Worm (Caenorhabditis elegans): ENCODE results near the gene dyf-17.
A peak's percentile ranks its signal among the peaks of the same experiment; 100 is the strongest.

Gene dyf-17

ce11 chrV:19133507-19133906, 6.2 kb downstream of the dyf-17 start, which contains the start of gene Y39B6A.10:
TSS of gene Y39B6A.10 (minus strand) at chrV:19133607.
- TF ChIP-seq ham-2 (GFP tag; optimal IDR thresholded peaks at IDR 0.05) (no peak), unc-62 (GFP tag; optimal IDR thresholded peaks at IDR 0.05) (no peak), snpc-4 (tag; optimal IDR thresholded peaks at IDR 0.05) (no peak), ceh-83 (GFP tag; optimal IDR thresholded peaks at IDR 0.05) (no peak), nhr-28 (tag; optimal IDR thresholded peaks at IDR 0.05) (no peak), hlh-1 (tag; optimal IDR thresholded peaks at IDR 0.05) (no peak)

DNA sequence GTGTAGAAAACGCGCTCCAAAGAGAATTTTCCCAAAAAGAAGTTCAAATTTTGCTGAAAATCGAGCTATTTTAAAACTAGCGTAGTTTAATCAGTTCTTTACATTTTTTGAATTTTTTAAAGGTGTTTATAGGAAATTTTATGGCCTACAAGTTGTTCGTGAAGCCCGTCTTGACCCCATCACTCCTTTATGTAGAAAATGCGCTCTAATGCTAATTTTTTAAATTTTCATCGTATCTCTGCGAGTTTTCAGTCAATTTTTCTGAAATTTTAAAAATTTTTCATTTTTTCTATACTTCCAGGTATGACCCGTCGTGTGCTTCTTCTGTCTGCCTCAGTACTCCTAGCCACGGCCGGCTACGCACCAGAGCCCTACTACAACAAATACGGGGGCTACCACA, 8.9 kb downstream of the dyf-17 start, which contains the start of gene Y39B6A.9:
TSS of gene Y39B6A.9 (plus strand) at position 301 of the 400 bp plus-strand sequence.
- TF ChIP-seq drap-1 (GFP tag; optimal IDR thresholded peaks at IDR 0.05) (no peak), snpc-4 (tag; optimal IDR thresholded peaks at IDR 0.05) (no peak), pha-4 (tag; optimal IDR thresholded peaks at IDR 0.05) (no peak), elt-1 (tag; optimal IDR thresholded peaks at IDR 0.05; ENCODE audit: borderline replicate concordance, insufficient read depth) (no peak), nhr-12 (tag; optimal IDR thresholded peaks at IDR 0.05) (no peak), nhr-28 (tag; optimal IDR thresholded peaks at IDR 0.05) (no peak), unc-39 (tag; optimal IDR thresholded peaks at IDR 0.05) (no peak), unc-120 (tag; optimal IDR thresholded peaks at IDR 0.05; ENCODE audit: poor library complexity, severe bottlenecking) (no peak), sptf-1 (tag; optimal IDR thresholded peaks at IDR 0.05) (no peak), mab-5 (tag; optimal IDR thresholded peaks at IDR 0.05) (no peak), sem-2 (GFP tag; optimal IDR thresholded peaks at IDR 0.05) (no peak), mls-2 (tag; optimal IDR thresholded peaks at IDR 0.05) (no peak), cnd-1 (tag; optimal IDR thresholded peaks at IDR 0.05) (no peak), lsy-2 (tag; optimal IDR thresholded peaks at IDR 0.05) (no peak)

- no peak for TF ChIP-seq nhr-2 (tag; optimal IDR thresholded peaks at IDR 0.05)
- no peak for TF ChIP-seq nhr-28 (tag; optimal IDR thresholded peaks at IDR 0.05)
- TF ChIP-seq hlh-1 (tag; optimal IDR thresholded peaks at IDR 0.05): no peak
- no peak for TF ChIP-seq unc-120 (tag; optimal IDR thresholded peaks at IDR 0.05; ENCODE audit: poor library complexity, severe bottlenecking)
- TF ChIP-seq unc-62 (GFP tag; optimal IDR thresholded peaks at IDR 0.05): no peak
- TF ChIP-seq M03D4.4 (tag; optimal IDR thresholded peaks at IDR 0.05): no peak
- TF ChIP-seq ceh-43 (GFP tag; optimal IDR thresholded peaks at IDR 0.05): no peak
- no peak for TF ChIP-seq sem-2 (GFP tag; optimal IDR thresholded peaks at IDR 0.05)
- no peak for TF ChIP-seq lin-32 (GFP tag; optimal IDR thresholded peaks at IDR 0.05)
- TF ChIP-seq lsy-2 (tag; optimal IDR thresholded peaks at IDR 0.05): no peak
- no peak for TF ChIP-seq unc-39 (tag; optimal IDR thresholded peaks at IDR 0.05)
- TF ChIP-seq mls-2 (tag; optimal IDR thresholded peaks at IDR 0.05): no peak
- no peak for TF ChIP-seq elt-3 (tag; optimal IDR thresholded peaks at IDR 0.05)
- TF ChIP-seq mep-1 (tag; optimal IDR thresholded peaks at IDR 0.05): no peak
- no peak for TF ChIP-seq flh-1 (GFP tag; optimal IDR thresholded peaks at IDR 0.05)
- TF ChIP-seq elt-1 (tag; optimal IDR thresholded peaks at IDR 0.05; ENCODE audit: borderline replicate concordance, insufficient read depth): no peak
- TF ChIP-seq drap-1 (GFP tag; optimal IDR thresholded peaks at IDR 0.05): no peak
- no peak for TF ChIP-seq zip-8 (tag; optimal IDR thresholded peaks at IDR 0.05)
- no peak for TF ChIP-seq ham-2 (GFP tag; optimal IDR thresholded peaks at IDR 0.05)
Observed at ce11 chrV:19140495-19140894, 13.2 kb downstream of the dyf-17 start, which contains the start of gene cpg-23. TSS of gene cpg-23 (plus strand) at chrV:19140795.

DNA sequence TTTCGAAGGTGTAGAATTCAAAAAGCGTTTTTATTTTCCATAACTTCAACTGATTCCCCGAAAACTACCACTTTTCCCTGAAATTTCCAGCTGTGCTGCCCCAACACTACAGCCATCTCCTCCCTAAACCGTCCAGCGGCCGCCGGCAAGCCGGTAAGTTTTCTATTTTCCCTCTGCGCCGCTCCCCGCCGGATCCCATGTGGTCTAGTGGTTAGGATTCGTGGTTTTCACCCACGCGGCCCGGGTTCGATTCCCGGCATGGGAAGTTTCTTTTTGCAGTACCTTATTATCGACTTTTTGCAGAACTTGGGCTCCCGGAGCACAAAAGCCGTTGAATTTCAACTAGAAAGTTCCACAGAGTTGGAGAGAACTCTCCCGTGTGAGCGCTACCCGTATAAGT, 15.3 kb downstream of the dyf-17 start:
- TF ChIP-seq hlh-1 (tag; optimal IDR thresholded peaks at IDR 0.05) (no peak), unc-62 (GFP tag; optimal IDR thresholded peaks at IDR 0.05) (no peak), bed-3 (GFP tag; optimal IDR thresholded peaks at IDR 0.05) (no peak), unc-120 (tag; optimal IDR thresholded peaks at IDR 0.05; ENCODE audit: poor library complexity, severe bottlenecking) (no peak), snpc-4 (tag; optimal IDR thresholded peaks at IDR 0.05) (no peak), zip-8 (tag; optimal IDR thresholded peaks at IDR 0.05) (no peak), ham-2 (GFP tag; optimal IDR thresholded peaks at IDR 0.05) (no peak), ces-1 (GFP tag; optimal IDR thresholded peaks at IDR 0.05) (no peak), nhr-237 (tag; optimal IDR thresholded peaks at IDR 0.05) (no peak), unc-39 (tag; optimal IDR thresholded peaks at IDR 0.05) (no peak), ceh-43 (GFP tag; optimal IDR thresholded peaks at IDR 0.05) (no peak), nhr-12 (tag; optimal IDR thresholded peaks at IDR 0.05) (no peak), lin-32 (GFP tag; optimal IDR thresholded peaks at IDR 0.05) (no peak), nhr-2 (tag; optimal IDR thresholded peaks at IDR 0.05) (no peak), elt-3 (tag; optimal IDR thresholded peaks at IDR 0.05) (no peak), lin-13 (tag; optimal IDR thresholded peaks at IDR 0.05) (no peak), ceh-39 (tag; optimal IDR thresholded peaks at IDR 0.05) (no peak)

DNA sequence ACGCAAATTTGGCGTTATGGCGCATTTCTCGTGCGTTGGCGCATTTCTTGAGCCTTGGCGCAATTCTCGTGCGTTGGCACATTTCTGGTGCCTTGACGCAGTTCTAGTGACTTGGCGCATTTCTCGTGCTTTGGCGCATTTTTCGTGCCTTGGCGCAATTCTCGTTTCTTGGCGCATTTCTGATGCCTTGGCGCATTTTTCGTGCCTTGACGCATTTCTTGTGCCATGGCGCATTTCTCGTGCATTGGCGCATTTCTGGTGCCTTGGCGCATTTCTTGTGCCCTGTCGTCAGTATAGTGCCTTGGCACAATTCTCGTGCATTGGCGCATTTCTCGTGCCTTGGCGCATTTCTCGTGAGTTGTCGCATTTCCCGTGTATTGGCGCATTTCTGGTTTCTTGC, 21.0 kb downstream of the dyf-17 start:
- TF ChIP-seq blmp-1 (tag; optimal IDR thresholded peaks at IDR 0.05) (no peak), drap-1 (GFP tag; optimal IDR thresholded peaks at IDR 0.05) (peak; percentile 13)
